Worm (Caenorhabditis elegans) whole organism, L1 larva: Measurements from ENCODE around the gene C23G10.10.

ENCODE experiments used
- C16A3.4 ChIP-seq: fragments of 150-350 bp; optimal IDR thresholded peaks from 2 replicates; lab custom pipeline; 2014; ENCODE audit warnings: missing biosample characterization, missing genetic modification characterization
- aly-2 ChIP-seq: fragments of 150-350 bp; optimal IDR thresholded peaks from 2 replicates; lab custom pipeline; 2014; ENCODE audit warnings: missing biosample characterization, missing genetic modification characterization
- lin-15B ChIP-seq: fragments of 150-350 bp; sonication (generic microtip); optimal IDR thresholded peaks from 3 replicates; lab custom pipeline; 2014; ENCODE audit warnings: missing biosample characterization, missing genetic modification characterization
- mdl-1 ChIP-seq, 2 experiments: fragments of 150-350 bp; optimal IDR thresholded peaks; 2 replicates each; lab custom pipeline; 2014 to 2017; ENCODE audit warnings: missing biosample characterization in 2 of 2, missing genetic modification characterization in 2 of 2, inconsistent platforms in 1 of 2
- nhr-12 ChIP-seq: sonication (generic microtip); optimal IDR thresholded peaks from 2 replicates; lab custom pipeline; 2017; ENCODE audit warnings: missing biosample characterization, missing genetic modification characterization
- nhr-19 ChIP-seq: fragments of 200-800 bp; sonication (Bioruptor generic); conservative IDR thresholded peaks from 2 replicates; pipeline ENCODE4 v1.3.6; 2022; ENCODE audit warnings: missing genetic modification characterization, missing compliant biosample characterization
- nhr-237 ChIP-seq: fragments of 150-350 bp; optimal IDR thresholded peaks from 2 replicates; lab custom pipeline; 2014; ENCODE audit warnings: missing biosample characterization, missing genetic modification characterization
- nhr-28 ChIP-seq: fragments of 150-350 bp; optimal IDR thresholded peaks from 2 replicates; lab custom pipeline; 2014; ENCODE audit warnings: missing biosample characterization, missing genetic modification characterization
- skn-1 ChIP-seq: fragments of 150-350 bp; optimal IDR thresholded peaks from 2 replicates; lab custom pipeline; 2014; ENCODE audit warnings: missing biosample characterization, missing genetic modification characterization

ce11 chrIII:6230870-6231269 lies 17.1 kb upstream of the C23G10.10 start, which contains the start of gene esyt-2:
- no peak for TF ChIP-seq mdl-1 (tag; optimal IDR thresholded peaks at IDR 0.05; lab: Kevin White, UChicago)
- no peak for TF ChIP-seq skn-1
- TF ChIP-seq C16A3.4, result no peak
- no peak for TF ChIP-seq nhr-237 (tag; lab: Kevin White, UChicago)
- TF ChIP-seq aly-2, result no peak
- no peak for TF ChIP-seq lin-15B (tag; lab: Kevin White, UChicago)
- no peak for TF ChIP-seq nhr-28 (tag; lab: Kevin White, UChicago)
- no peak for TF ChIP-seq nhr-19
- TF ChIP-seq nhr-12 (tag; lab: Kevin White, UChicago), result no peak
